Worm (Caenorhabditis elegans): ENCODE measurements around the gene dhgd-1.

- no peak for TF ChIP-seq W03F9.2 (tag; optimal IDR thresholded peaks at IDR 0.05)
- no peak for TF ChIP-seq him-1 (tag; optimal IDR thresholded peaks at IDR 0.05)
- TF ChIP-seq dao-5 (tag; optimal IDR thresholded peaks at IDR 0.05): no peak
These were observed 47.9 kb upstream of the dhgd-1 start, which contains the start of gene npp-5 for ce11 chrII:11599751-11600150.
